Worm (Caenorhabditis elegans) whole organism, L3 larva: ENCODE measurements around the gene fbxb-83.

ENCODE experiments used
- ama-1 ChIP-seq: fragments of 150-350 bp; optimal IDR thresholded peaks from 2 replicates; lab custom pipeline; 2018
- nfya-1 ChIP-seq: sonication (generic microtip); optimal IDR thresholded peaks from 2 replicates; lab custom pipeline; 2017; ENCODE audit warnings: missing genetic modification characterization, mild to moderate bottlenecking, missing compliant biosample characterization, antibody characterized with exemption, moderate library complexity; ENCODE audit not compliant: insufficient read depth
- nhr-28 ChIP-seq: fragments of 150-350 bp; optimal IDR thresholded peaks from 2 replicates; lab custom pipeline; 2014; ENCODE audit warnings: missing biosample characterization, missing genetic modification characterization
- nhr-77 ChIP-seq: fragments of 150-350 bp; optimal IDR thresholded peaks from 2 replicates; lab custom pipeline; 2014; ENCODE audit warnings: missing biosample characterization, missing genetic modification characterization
- unc-39 ChIP-seq: sonication (generic microtip); optimal IDR thresholded peaks from 4 replicates; lab custom pipeline; 2017; ENCODE audit warnings: missing biosample characterization, missing genetic modification characterization

DNA sequence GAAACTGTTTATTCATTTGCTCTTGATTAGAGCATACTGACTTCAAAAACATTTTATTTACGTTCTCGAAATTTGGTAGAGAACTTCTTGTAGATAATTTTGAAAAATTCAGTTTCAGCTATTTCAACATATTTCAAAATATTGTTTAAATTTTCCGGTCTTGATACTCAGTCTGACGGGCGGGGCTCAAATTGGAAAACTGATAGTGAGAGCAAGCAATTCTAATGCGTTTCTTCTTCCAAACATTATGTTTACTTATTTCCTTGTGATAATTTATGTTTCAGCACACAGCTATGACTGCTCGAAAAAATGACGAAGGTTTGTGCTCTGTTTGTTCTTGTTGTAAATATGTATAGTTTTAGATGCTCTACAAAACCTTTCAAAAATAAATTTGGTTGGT is 24.8 kb downstream of the fbxb-83 start, which contains the start of gene pals-24:
- no peak for TF ChIP-seq unc-39
- TF ChIP-seq nhr-77 (tag; lab: Kevin White, UChicago) = no peak
- TF ChIP-seq ama-1 (lab: Kevin White, UChicago) = no peak
- no peak for TF ChIP-seq nfya-1 (tag; lab: Kevin White, UChicago)
- TF ChIP-seq nhr-28 (tag; lab: Kevin White, UChicago) = no peak
